Worm (Caenorhabditis elegans) whole organism, L4/young adult: ENCODE data around the gene F10E9.3.

Experiments
- dao-5 ChIP-seq: sonication (generic microtip); optimal IDR thresholded peaks from 2 replicates; lab custom pipeline; 2016; ENCODE audit warnings: missing genotype, missing genetic modification characterization, moderate library complexity, missing compliant biosample characterization
- him-1 ChIP-seq: sonication (generic microtip); optimal IDR thresholded peaks from 2 replicates; lab custom pipeline; 2016; ENCODE audit warnings: missing genotype, missing genetic modification reagents, missing genetic modification characterization, missing compliant biosample characterization

- TF ChIP-seq him-1 (tag; lab: Kevin White, UChicago) (no peak), dao-5 (tag; lab: Kevin White, UChicago) (no peak)
These were observed 7.7 kb downstream of the F10E9.3 start, which contains the start of gene sas-4 for ce11 chrIII:8318488-8318887.
